Fruit fly (Drosophila melanogaster) whole organism, embryonic: ENCODE results near the gene CG8236.

Experiments
- ATbp ChIP-seq: fragments of 200-800 bp; sonication (Bioruptor generic); optimal IDR thresholded peaks from 2 replicates; lab custom pipeline; 2017; ENCODE audit warnings: missing biosample characterization, mild to moderate bottlenecking, missing genetic modification characterization, missing genetic modification reagents
- Abd-B ChIP-seq: fragments of 200-800 bp; sonication (Bioruptor generic); optimal IDR thresholded peaks from 2 replicates; lab custom pipeline; 2018; ENCODE audit warnings: missing biosample characterization, mild to moderate bottlenecking, missing genetic modification characterization, moderate library complexity
- Antp ChIP-seq: fragments of 200-800 bp; sonication (Bioruptor generic); optimal IDR thresholded peaks from 3 replicates; lab custom pipeline; 2016; ENCODE audit warnings: missing biosample characterization, missing genetic modification characterization
- Atf-2 ChIP-seq: fragments of 200-800 bp; sonication (Bioruptor generic); optimal IDR thresholded peaks from 2 replicates; lab custom pipeline; 2016; ENCODE audit warnings: missing biosample characterization, missing genetic modification characterization
- Bdp1 ChIP-seq: fragments of 200-800 bp; sonication (Bioruptor generic); optimal IDR thresholded peaks from 3 replicates; lab custom pipeline; 2016; ENCODE audit warnings: missing biosample characterization, missing genetic modification characterization
- Bgb ChIP-seq: fragments of 200-800 bp; sonication (Bioruptor generic); IDR thresholded peaks from 2 replicates; pipeline ENCODE4 v1.3.6; 2022; ENCODE audit warnings: missing biosample characterization, missing genetic modification characterization; ENCODE audit not compliant: partially characterized antibody
- BtbVII ChIP-seq: fragments of 200-800 bp; sonication (Bioruptor generic); optimal IDR thresholded peaks from 3 replicates; lab custom pipeline; 2017; ENCODE audit warnings: missing biosample characterization, mild to moderate bottlenecking, missing genetic modification characterization
- CG10959 ChIP-seq: fragments of 200-800 bp; sonication (Bioruptor generic); IDR thresholded peaks from 2 replicates; pipeline ENCODE4 v1.3.6; 2022; ENCODE audit warnings: missing biosample characterization, missing genetic modification characterization
- CG11247 ChIP-seq: fragments of 200-800 bp; sonication (Bioruptor generic); IDR thresholded peaks from 2 replicates; pipeline ENCODE4 v1.3.6; 2022; ENCODE audit warnings: missing biosample characterization, missing genetic modification characterization
- CG1233 ChIP-seq: fragments of 200-800 bp; sonication (Bioruptor generic); optimal IDR thresholded peaks from 4 replicates; lab custom pipeline; 2018; ENCODE audit warnings: missing biosample characterization, mild to moderate bottlenecking, missing genetic modification characterization
- CG12391 ChIP-seq: fragments of 200-800 bp; sonication (Bioruptor generic); optimal IDR thresholded peaks from 3 replicates; lab custom pipeline; 2018; ENCODE audit warnings: missing biosample characterization, mild to moderate bottlenecking, missing genetic modification characterization, moderate library complexity
- CG13894 ChIP-seq: fragments of 200-800 bp; sonication (Bioruptor generic); optimal IDR thresholded peaks from 3 replicates; lab custom pipeline; 2018; ENCODE audit warnings: missing biosample characterization, mild to moderate bottlenecking, missing genetic modification characterization, moderate library complexity
- CG17568 ChIP-seq: fragments of 200-800 bp; sonication (Bioruptor generic); optimal IDR thresholded peaks from 2 replicates; lab custom pipeline; 2018; ENCODE audit warnings: missing biosample characterization, mild to moderate bottlenecking, missing genetic modification characterization, moderate library complexity
- CG17612 ChIP-seq: fragments of 200-800 bp; sonication (Bioruptor generic); IDR thresholded peaks from 2 replicates; pipeline ENCODE4 v1.3.6; 2022; ENCODE audit warnings: missing biosample characterization, missing genetic modification characterization
- CG18619 ChIP-seq: fragments of 200-800 bp; sonication (Bioruptor generic); optimal IDR thresholded peaks from 3 replicates; lab custom pipeline; 2017; ENCODE audit warnings: missing biosample characterization, mild to moderate bottlenecking, missing genetic modification characterization
- CG31224 ChIP-seq: fragments of 200-800 bp; sonication (Bioruptor generic); IDR thresholded peaks from 2 replicates; pipeline ENCODE4 v1.3.6; 2022; ENCODE audit warnings: missing biosample characterization, missing genetic modification characterization
- CG31388 ChIP-seq: fragments of 200-800 bp; sonication (Bioruptor generic); optimal IDR thresholded peaks from 2 replicates; lab custom pipeline; 2016; ENCODE audit warnings: missing biosample characterization, missing genetic modification characterization
- CG4282 ChIP-seq: fragments of 200-800 bp; sonication (Bioruptor generic); optimal IDR thresholded peaks from 2 replicates; lab custom pipeline; 2016; ENCODE audit warnings: missing biosample characterization, missing genetic modification characterization
- CG4424 ChIP-seq: fragments of 200-800 bp; sonication (Bioruptor generic); optimal IDR thresholded peaks from 3 replicates; lab custom pipeline; 2016; ENCODE audit warnings: missing biosample characterization, missing genetic modification characterization
- CG4707 ChIP-seq: fragments of 200-800 bp; sonication (Bioruptor generic); optimal IDR thresholded peaks from 2 replicates; lab custom pipeline; 2018; ENCODE audit warnings: missing biosample characterization, mild to moderate bottlenecking, missing genetic modification characterization, moderate library complexity
- CG4730 ChIP-seq: fragments of 200-800 bp; sonication (Bioruptor generic); IDR thresholded peaks from 2 replicates; pipeline ENCODE4 v1.3.6; 2022; ENCODE audit warnings: missing biosample characterization, missing genetic modification characterization
- D19A ChIP-seq: fragments of 200-800 bp; optimal IDR thresholded peaks from 3 replicates; lab custom pipeline; 2019; ENCODE audit warnings: missing biosample characterization, mild to moderate bottlenecking, missing genetic modification characterization, moderate library complexity
- D19B ChIP-seq: fragments of 200-800 bp; sonication (Bioruptor generic); optimal IDR thresholded peaks from 2 replicates; lab custom pipeline; 2017; ENCODE audit warnings: missing biosample characterization, mild to moderate bottlenecking, missing genetic modification characterization
- Dfd ChIP-seq, 2 experiments: fragments of >200 bp; optimal IDR thresholded peaks; 2 replicates each; lab custom pipeline; 2017; ENCODE audit warnings: missing biosample characterization in 2 of 2, missing genetic modification characterization in 2 of 2
- Dref ChIP-seq: fragments of 200-800 bp; sonication (Bioruptor generic); IDR thresholded peaks from 2 replicates; pipeline ENCODE4 v1.3.6; 2022; ENCODE audit warnings: missing biosample characterization, missing genetic modification characterization
- Ets65A ChIP-seq: fragments of 200-800 bp; sonication (Bioruptor generic); peaks from one replicate; lab custom pipeline; 2016; ENCODE audit warnings: missing biosample characterization, missing genetic modification characterization
- MESR4 ChIP-seq: fragments of 200-800 bp; sonication (Bioruptor generic); optimal IDR thresholded peaks from 2 replicates; lab custom pipeline; 2018; ENCODE audit warnings: missing biosample characterization, mild to moderate bottlenecking, missing genetic modification characterization, moderate library complexity
- Optix ChIP-seq: fragments of 200-800 bp; sonication (Bioruptor generic); IDR thresholded peaks from 3 replicates; pipeline ENCODE4 v1.3.6; 2022; ENCODE audit warnings: missing biosample characterization, missing genetic modification characterization
- Six4 ChIP-seq: fragments of 200-800 bp; sonication (Bioruptor generic); optimal IDR thresholded peaks from 2 replicates; lab custom pipeline; 2016; ENCODE audit warnings: missing biosample characterization, missing genetic modification characterization
- TFAM ChIP-seq: fragments of 200-800 bp; sonication (Bioruptor generic); optimal IDR thresholded peaks from 2 replicates; lab custom pipeline; 2017; ENCODE audit warnings: missing biosample characterization, missing genetic modification characterization, inconsistent platforms
- Xbp1 ChIP-seq: fragments of 200-800 bp; sonication (Bioruptor generic); optimal IDR thresholded peaks from 3 replicates; lab custom pipeline; 2016; ENCODE audit warnings: missing biosample characterization, mild to moderate bottlenecking, missing genetic modification characterization
- Xrp1 ChIP-seq: fragments of 200-800 bp; sonication (Bioruptor generic); IDR thresholded peaks from 2 replicates; pipeline ENCODE4 v1.3.6; 2022; ENCODE audit warnings: missing biosample characterization, missing genetic modification characterization
- ac ChIP-seq: fragments of 200-800 bp; sonication (Bioruptor generic); optimal IDR thresholded peaks from 3 replicates; lab custom pipeline; 2017; ENCODE audit warnings: missing biosample characterization, mild to moderate bottlenecking, missing genetic modification characterization
- az2 ChIP-seq: fragments of 200-800 bp; sonication (Bioruptor generic); optimal IDR thresholded peaks from 3 replicates; lab custom pipeline; 2016; ENCODE audit warnings: missing biosample characterization, missing genetic modification characterization
- br ChIP-seq: fragments of >200 bp; optimal IDR thresholded peaks from 2 replicates; lab custom pipeline; 2017
- corto ChIP-seq: fragments of 200-800 bp; sonication (Bioruptor generic); optimal IDR thresholded peaks from 2 replicates; lab custom pipeline; 2016; ENCODE audit warnings: missing biosample characterization, mild to moderate bottlenecking, missing genetic modification characterization, moderate library complexity
- dan ChIP-seq: fragments of 200-800 bp; sonication (Bioruptor generic); IDR thresholded peaks from 2 replicates; pipeline ENCODE4 v1.3.6; 2022; ENCODE audit warnings: missing biosample characterization, missing genetic modification characterization
- dm ChIP-seq: fragments of 200-800 bp; sonication (Bioruptor generic); optimal IDR thresholded peaks from 3 replicates; lab custom pipeline; 2016; ENCODE audit warnings: missing biosample characterization, missing genetic modification characterization
- hkb ChIP-seq, 2 experiments: fragments of 200-800 bp in 1 of 2; fragments of >200 bp in 1 of 2; sonication (Bioruptor generic) in 1 of 2; IDR thresholded peaks in 1 of 2; optimal IDR thresholded peaks in 1 of 2; 2 replicates each; pipeline versions ENCODE4 v1.3.6 to Lab custom; 2017 to 2022; ENCODE audit warnings: missing biosample characterization in 1 of 2, missing genetic modification characterization in 1 of 2
- hth ChIP-seq: fragments of >200 bp; optimal IDR thresholded peaks from 2 replicates; lab custom pipeline; 2017; ENCODE audit warnings: inconsistent platforms
- klu ChIP-seq: fragments of 200-800 bp; sonication (Bioruptor generic); IDR thresholded peaks from 2 replicates; pipeline ENCODE4 v1.3.6; 2022; ENCODE audit warnings: missing biosample characterization, missing genetic modification characterization
- lbe ChIP-seq: fragments of 200-800 bp; sonication (Bioruptor generic); optimal IDR thresholded peaks from 2 replicates; lab custom pipeline; 2016; ENCODE audit warnings: missing biosample characterization, mild to moderate bottlenecking, missing genetic modification characterization
- lov ChIP-seq, 2 experiments: fragments of 200-800 bp in 1 of 2; fragments of >200 bp in 1 of 2; sonication (Bioruptor generic) in 1 of 2; IDR thresholded peaks in 1 of 2; optimal IDR thresholded peaks in 1 of 2; 2 replicates in 1 of 2; 3 replicates in 1 of 2; pipeline versions ENCODE4 v1.3.6 to Lab custom; 2017 to 2022; ENCODE audit warnings: missing biosample characterization in 1 of 2, missing genetic modification characterization in 1 of 2
- mld ChIP-seq: fragments of 200-800 bp; sonication (Bioruptor generic); IDR thresholded peaks from 3 replicates; pipeline ENCODE4 v1.3.6; 2022; ENCODE audit warnings: missing biosample characterization, missing genetic modification characterization; ENCODE audit not compliant: partially characterized antibody
- org-1 ChIP-seq: fragments of 200-800 bp; sonication (Bioruptor generic); optimal IDR thresholded peaks from 2 replicates; lab custom pipeline; 2017; ENCODE audit warnings: missing biosample characterization, missing genetic modification characterization
- pan ChIP-seq, 4 experiments: fragments of >200 bp in 3 of 4; fragments of 200-800 bp in 1 of 4; sonication (Bioruptor generic) in 1 of 4; optimal IDR thresholded peaks in 3 of 4; IDR thresholded peaks in 1 of 4; 2 replicates each; pipeline versions ENCODE4 v1.3.6 to Lab custom; 2017 to 2022; ENCODE audit warnings: missing biosample characterization in 2 of 4, missing genetic modification characterization in 2 of 4, mixed read lengths in 1 of 4
- phol ChIP-seq: fragments of 200-800 bp; sonication (Bioruptor generic); optimal IDR thresholded peaks from 3 replicates; lab custom pipeline; 2018; ENCODE audit warnings: missing biosample characterization, mild to moderate bottlenecking, missing genetic modification characterization, moderate library complexity
- pzg ChIP-seq: fragments of 200-800 bp; sonication (Bioruptor generic); optimal IDR thresholded peaks from 3 replicates; lab custom pipeline; 2018; ENCODE audit warnings: missing biosample characterization, mild to moderate bottlenecking, missing genetic modification characterization, moderate library complexity
- tin ChIP-seq: fragments of 200-800 bp; sonication (Bioruptor generic); optimal IDR thresholded peaks from 3 replicates; lab custom pipeline; 2016; ENCODE audit warnings: missing biosample characterization, missing genetic modification characterization
- toy ChIP-seq: fragments of 200-800 bp; sonication (Bioruptor generic); IDR thresholded peaks from 2 replicates; pipeline ENCODE4 v1.3.6; 2022; ENCODE audit warnings: missing biosample characterization, missing genetic modification characterization
- vfl ChIP-seq: fragments of 200-800 bp; sonication (Bioruptor generic); optimal IDR thresholded peaks from 2 replicates; lab custom pipeline; 2016; ENCODE audit warnings: missing biosample characterization, missing genetic modification characterization
- zfh2 ChIP-seq: fragments of 200-800 bp; sonication (Bioruptor generic); optimal IDR thresholded peaks from 2 replicates; lab custom pipeline; 2016; ENCODE audit warnings: missing biosample characterization, missing genetic modification characterization

Gene CG8236

dm6 chr3R:8726632-8727031, 42.6 kb upstream of the CG8236 start, which contains the start of gene CG8159 (continued):
- TF ChIP-seq Dref (GFP tag; lab: Robert Waterston, UW): no peak
- TF ChIP-seq mld (GFP tag; lab: Robert Waterston, UW): no peak
- no peak for TF ChIP-seq CG4282 (GFP tag; lab: Kevin White, UChicago)
- TF ChIP-seq klu (GFP tag; lab: Robert Waterston, UW): no peak
- TF ChIP-seq BtbVII (GFP tag; lab: Kevin White, UChicago): no peak
- TF ChIP-seq dan (GFP tag; lab: Robert Waterston, UW): no peak
- no peak for TF ChIP-seq toy (GFP tag; lab: Robert Waterston, UW)
- peak; percentile 24 for TF ChIP-seq Ets65A (GFP tag; lab: Kevin White, UChicago)
- no peak for TF ChIP-seq phol (tag; lab: Kevin White, UChicago)
- TF ChIP-seq CG17612 (GFP tag; lab: Robert Waterston, UW): no peak
- no peak for TF ChIP-seq Xbp1 (GFP tag; lab: Kevin White, UChicago)
- TF ChIP-seq az2 (GFP tag; lab: Kevin White, UChicago): no peak
- no peak for TF ChIP-seq ac
- TF ChIP-seq Dfd (GFP tag; optimal IDR thresholded peaks at IDR 0.05; lab: Kevin White, UChicago): no peak
- no peak for TF ChIP-seq CG4707
- TF ChIP-seq Six4: no peak
- TF ChIP-seq D19B (GFP tag; lab: Kevin White, UChicago): no peak
- no peak for TF ChIP-seq Xrp1 (GFP tag; lab: Robert Waterston, UW)
- no peak for TF ChIP-seq CG31388 (GFP tag; lab: Kevin White, UChicago)
- no peak for TF ChIP-seq CG13894
- no peak for TF ChIP-seq hth (lab: Kevin White, UChicago)
- no peak for TF ChIP-seq Optix (GFP tag; lab: Robert Waterston, UW)
- TF ChIP-seq CG10959 (GFP tag; lab: Robert Waterston, UW): no peak
- no peak for TF ChIP-seq Bdp1
- TF ChIP-seq Atf-2 (GFP tag; lab: Kevin White, UChicago): no peak
- TF ChIP-seq CG11247 (GFP tag; lab: Robert Waterston, UW): no peak
- no peak for TF ChIP-seq pan (optimal IDR thresholded peaks at IDR 0.05; lab: Kevin White, UChicago)
- TF ChIP-seq pan (GFP tag; optimal IDR thresholded peaks at IDR 0.05 in 1 of 2, IDR thresholded peaks at IDR 0.05 in 1 of 2): no peak
- TF ChIP-seq Bgb (GFP tag; lab: Robert Waterston, UW): 0 out of 2 replicates have a peak, but pooled peaks have one; percentile 6
- TF ChIP-seq CG12391: no peak
- no peak for TF ChIP-seq D19A (tag; lab: Kevin White, UChicago)
- no peak for TF ChIP-seq CG31224 (GFP tag; lab: Robert Waterston, UW)
- no peak for TF ChIP-seq vfl (GFP tag; lab: Kevin White, UChicago)
- no peak for TF ChIP-seq lbe (GFP tag; lab: Kevin White, UChicago)
- no peak for TF ChIP-seq corto (GFP tag; lab: Kevin White, UChicago)
- no peak for TF ChIP-seq tin (GFP tag; lab: Kevin White, UChicago)
- no peak for TF ChIP-seq CG1233
- no peak for TF ChIP-seq TFAM
- TF ChIP-seq CG18619: no peak
- TF ChIP-seq Abd-B: no peak
- TF ChIP-seq CG4424 (GFP tag; lab: Kevin White, UChicago): no peak
- TF ChIP-seq MESR4 (GFP tag; lab: Kevin White, UChicago): peak; percentile 8
- peak; percentile 44 for TF ChIP-seq pzg
- TF ChIP-seq dm (GFP tag; lab: Kevin White, UChicago): no peak
- no peak for TF ChIP-seq br (lab: Kevin White, UChicago)
- TF ChIP-seq hkb (optimal IDR thresholded peaks at IDR 0.05; lab: Kevin White, UChicago): no peak
- no peak for TF ChIP-seq hkb (GFP tag; IDR thresholded peaks at IDR 0.05; lab: Robert Waterston, UW)
- no peak for TF ChIP-seq ATbp
- TF ChIP-seq CG17568: no peak
- TF ChIP-seq Antp (GFP tag; lab: Kevin White, UChicago): no peak
- no peak for TF ChIP-seq lov (optimal IDR thresholded peaks at IDR 0.05; lab: Kevin White, UChicago)
- TF ChIP-seq lov (GFP tag; IDR thresholded peaks at IDR 0.05; lab: Robert Waterston, UW): no peak
- no peak for TF ChIP-seq org-1 (GFP tag; lab: Kevin White, UChicago)
- no peak for TF ChIP-seq zfh2 (GFP tag; lab: Kevin White, UChicago)
- TF ChIP-seq CG4730 (GFP tag; lab: Robert Waterston, UW): no peak
